Fruit fly (Drosophila melanogaster) whole organism, embryonic: ENCODE results near the gene CG31406.
A peak's percentile ranks its signal among the peaks of the same experiment; 100 is the strongest.

Experiments used
- Atf6 ChIP-seq: fragments of 200-800 bp; sonication (Bioruptor generic); IDR thresholded peaks from 2 replicates; pipeline ENCODE4 v1.3.6; 2022; ENCODE audit warnings: missing biosample characterization, missing genetic modification characterization
- CG10147 ChIP-seq: fragments of 200-800 bp; sonication (Bioruptor generic); optimal IDR thresholded peaks from 2 replicates; lab custom pipeline; 2019; ENCODE audit warnings: missing biosample characterization, mild to moderate bottlenecking, missing genetic modification characterization, moderate library complexity
- CG10209 ChIP-seq: fragments of 200-800 bp; sonication (Bioruptor generic); optimal IDR thresholded peaks from 3 replicates; lab custom pipeline; 2017; ENCODE audit warnings: missing biosample characterization, mild to moderate bottlenecking, missing genetic modification characterization, missing genetic modification reagents
- CG10462 ChIP-seq: fragments of 200-800 bp; sonication (Bioruptor generic); optimal IDR thresholded peaks from 2 replicates; lab custom pipeline; 2016; ENCODE audit warnings: missing biosample characterization, missing genetic modification characterization
- CG12769 ChIP-seq: fragments of 200-800 bp; sonication (Bioruptor generic); optimal IDR thresholded peaks from 2 replicates; lab custom pipeline; 2019; ENCODE audit warnings: missing biosample characterization, mild to moderate bottlenecking, missing genetic modification characterization, moderate library complexity
- CG13624 ChIP-seq: fragments of 200-800 bp; sonication (Bioruptor generic); optimal IDR thresholded peaks from 2 replicates; lab custom pipeline; 2016; ENCODE audit warnings: missing biosample characterization, missing genetic modification characterization
- CG14014 ChIP-seq: fragments of 200-800 bp; sonication (Bioruptor generic); IDR thresholded peaks from 2 replicates; pipeline ENCODE4 v1.3.6; 2022; ENCODE audit warnings: missing biosample characterization, missing genetic modification characterization
- CG15011 ChIP-seq: fragments of 200-800 bp; sonication (Bioruptor generic); optimal IDR thresholded peaks from 3 replicates; lab custom pipeline; 2018; ENCODE audit warnings: missing biosample characterization, mild to moderate bottlenecking, missing genetic modification characterization
- CG15269 ChIP-seq: fragments of 200-800 bp; sonication (Bioruptor generic); optimal IDR thresholded peaks from 2 replicates; lab custom pipeline; 2018; ENCODE audit warnings: missing biosample characterization, mild to moderate bottlenecking, missing genetic modification characterization, moderate library complexity
- CG1603 ChIP-seq: fragments of 200-800 bp; sonication (Bioruptor generic); optimal IDR thresholded peaks from 2 replicates; lab custom pipeline; 2019; ENCODE audit warnings: missing biosample characterization, mild to moderate bottlenecking, missing genetic modification characterization, moderate library complexity
- CG1832 ChIP-seq: fragments of 200-800 bp; sonication (Bioruptor generic); optimal IDR thresholded peaks from 2 replicates; lab custom pipeline; 2017; ENCODE audit warnings: missing biosample characterization, mild to moderate bottlenecking, missing genetic modification characterization, inconsistent platforms
- CG18764 ChIP-seq: fragments of 200-800 bp; sonication (Bioruptor generic); optimal IDR thresholded peaks from 3 replicates; lab custom pipeline; 2016; ENCODE audit warnings: missing biosample characterization, missing genetic modification characterization
- CG2129 ChIP-seq: fragments of 200-800 bp; sonication (Bioruptor generic); IDR thresholded peaks from 2 replicates; pipeline ENCODE4 v1.3.6; 2022; ENCODE audit warnings: missing biosample characterization, missing genetic modification characterization; ENCODE audit not compliant: partially characterized antibody
- CG30431 ChIP-seq: fragments of 200-800 bp; sonication (Bioruptor generic); optimal IDR thresholded peaks from 2 replicates; lab custom pipeline; 2017; ENCODE audit warnings: missing biosample characterization, missing genetic modification characterization
- CG32772 ChIP-seq: fragments of 200-800 bp; sonication (Bioruptor generic); IDR thresholded peaks from 2 replicates; pipeline ENCODE4 v1.3.6; 2022; ENCODE audit warnings: missing biosample characterization, missing genetic modification characterization
- CG33557 ChIP-seq: fragments of 200-800 bp; sonication (Bioruptor generic); optimal IDR thresholded peaks from 2 replicates; lab custom pipeline; 2019; ENCODE audit warnings: missing biosample characterization, mild to moderate bottlenecking, missing genetic modification characterization, moderate library complexity
- CG3407 ChIP-seq: fragments of 200-800 bp; sonication (Bioruptor generic); optimal IDR thresholded peaks from 2 replicates; lab custom pipeline; 2018; ENCODE audit warnings: missing biosample characterization, mild to moderate bottlenecking, missing genetic modification characterization
- CG3847 ChIP-seq: fragments of 200-800 bp; sonication (Bioruptor generic); IDR thresholded peaks from 2 replicates; pipeline ENCODE4 v1.3.6; 2022; ENCODE audit warnings: missing biosample characterization, missing genetic modification characterization
- CG43689 ChIP-seq: fragments of 200-800 bp; sonication (Bioruptor generic); IDR thresholded peaks from 2 replicates; pipeline ENCODE4 v1.3.6; 2022; ENCODE audit warnings: missing biosample characterization, missing genetic modification characterization
- CG4854 ChIP-seq: fragments of 200-800 bp; sonication (Bioruptor generic); optimal IDR thresholded peaks from 2 replicates; lab custom pipeline; 2016; ENCODE audit warnings: missing biosample characterization, missing genetic modification characterization, inconsistent platforms
- CG6683 ChIP-seq: fragments of 200-800 bp; sonication (Bioruptor generic); optimal IDR thresholded peaks from 2 replicates; lab custom pipeline; 2017; ENCODE audit warnings: missing biosample characterization, mild to moderate bottlenecking, missing genetic modification characterization, missing genetic modification reagents
- CG7357 ChIP-seq: fragments of 200-800 bp; sonication (Bioruptor generic); IDR thresholded peaks from 3 replicates; pipeline ENCODE4 v1.3.6; 2022; ENCODE audit warnings: missing biosample characterization, missing genetic modification characterization
- CG8089 ChIP-seq: fragments of 200-800 bp; sonication (Bioruptor generic); optimal IDR thresholded peaks from 3 replicates; lab custom pipeline; 2016; ENCODE audit warnings: missing biosample characterization, missing genetic modification characterization
- CoRest ChIP-seq: fragments of 200-800 bp; sonication (Bioruptor generic); optimal IDR thresholded peaks from 3 replicates; lab custom pipeline; 2018; ENCODE audit warnings: missing biosample characterization, mild to moderate bottlenecking, missing genetic modification characterization, moderate library complexity
- Doc3 ChIP-seq: fragments of 200-800 bp; sonication (Bioruptor generic); IDR thresholded peaks from 3 replicates; pipeline ENCODE4 v1.3.6; 2022; ENCODE audit warnings: missing biosample characterization, missing genetic modification characterization; ENCODE audit not compliant: partially characterized antibody
- E2f2 ChIP-seq: fragments of 200-800 bp; sonication (Bioruptor generic); IDR thresholded peaks from 2 replicates; pipeline ENCODE4 v1.3.6; 2022; ENCODE audit warnings: missing biosample characterization, missing genetic modification characterization
- HLHmδ ChIP-seq: fragments of 200-800 bp; sonication (Bioruptor generic); optimal IDR thresholded peaks from 2 replicates; lab custom pipeline; 2018; ENCODE audit warnings: missing biosample characterization, mild to moderate bottlenecking, missing genetic modification characterization, moderate library complexity
- HmgZ ChIP-seq: fragments of 200-800 bp; sonication (Bioruptor generic); optimal IDR thresholded peaks from 2 replicates; lab custom pipeline; 2018; ENCODE audit warnings: missing biosample characterization, mild to moderate bottlenecking, missing genetic modification characterization
- Max ChIP-seq: fragments of 200-800 bp; sonication (Bioruptor generic); optimal IDR thresholded peaks from 2 replicates; lab custom pipeline; 2016; ENCODE audit warnings: missing biosample characterization, mild to moderate bottlenecking, missing genetic modification characterization
- Mes4 ChIP-seq: fragments of 200-800 bp; sonication (Bioruptor generic); optimal IDR thresholded peaks from 2 replicates; lab custom pipeline; 2016; ENCODE audit warnings: missing biosample characterization, missing genetic modification characterization
- NC2β ChIP-seq: fragments of 200-800 bp; sonication (Bioruptor generic); optimal IDR thresholded peaks from 2 replicates; lab custom pipeline; 2016; ENCODE audit warnings: missing biosample characterization, missing genetic modification characterization
- Optix ChIP-seq: fragments of 200-800 bp; sonication (Bioruptor generic); IDR thresholded peaks from 3 replicates; pipeline ENCODE4 v1.3.6; 2022; ENCODE audit warnings: missing biosample characterization, missing genetic modification characterization
- Rx ChIP-seq: fragments of 200-800 bp; sonication (Bioruptor generic); IDR thresholded peaks from 2 replicates; pipeline ENCODE4 v1.3.6; 2022; ENCODE audit warnings: missing biosample characterization, missing genetic modification characterization
- Sin3A ChIP-seq: fragments of >200 bp; optimal IDR thresholded peaks from 2 replicates; lab custom pipeline; 2018
- ab ChIP-seq: fragments of 200-800 bp; sonication (Bioruptor generic); optimal IDR thresholded peaks from 2 replicates; lab custom pipeline; 2016; ENCODE audit warnings: missing biosample characterization, missing genetic modification characterization
- bsh ChIP-seq, 2 experiments: fragments of 200-800 bp; sonication (Bioruptor generic); optimal IDR thresholded peaks; 2 replicates each; lab custom pipeline; 2017 to 2018; ENCODE audit warnings: mild to moderate bottlenecking in 2 of 2, missing biosample characterization in 2 of 2, missing genetic modification characterization in 2 of 2, moderate library complexity in 1 of 2
- cad ChIP-seq: fragments of >200 bp; optimal IDR thresholded peaks from 2 replicates; lab custom pipeline; 2017; ENCODE audit warnings: missing biosample characterization, missing genetic modification characterization
- da ChIP-seq: fragments of 200-800 bp; sonication (Bioruptor generic); optimal IDR thresholded peaks from 2 replicates; lab custom pipeline; 2016; ENCODE audit warnings: missing biosample characterization, missing genetic modification characterization
- fru ChIP-seq: fragments of >200 bp; optimal IDR thresholded peaks from 2 replicates; lab custom pipeline; 2017
- fu2 ChIP-seq: fragments of 200-800 bp; sonication (Bioruptor generic); optimal IDR thresholded peaks from 2 replicates; lab custom pipeline; 2016; ENCODE audit warnings: missing biosample characterization, missing genetic modification characterization
- gce ChIP-seq: fragments of 200-800 bp; sonication (Bioruptor generic); IDR thresholded peaks from 3 replicates; pipeline ENCODE4 v1.3.6; 2022; ENCODE audit warnings: missing biosample characterization, missing genetic modification characterization
- knrl ChIP-seq: fragments of 200-800 bp; sonication (Bioruptor generic); IDR thresholded peaks from 3 replicates; pipeline ENCODE4 v1.3.6; 2022; ENCODE audit warnings: missing biosample characterization, missing genetic modification characterization; ENCODE audit not compliant: partially characterized antibody
- lab ChIP-seq: fragments of 200-800 bp; sonication (Bioruptor generic); optimal IDR thresholded peaks from 3 replicates; lab custom pipeline; 2017; ENCODE audit warnings: missing biosample characterization, missing genetic modification characterization, mild to moderate bottlenecking, moderate library complexity, missing genetic modification reagents
- pzg ChIP-seq: fragments of 200-800 bp; sonication (Bioruptor generic); optimal IDR thresholded peaks from 3 replicates; lab custom pipeline; 2018; ENCODE audit warnings: missing biosample characterization, mild to moderate bottlenecking, missing genetic modification characterization, moderate library complexity
- sens ChIP-seq: fragments of 200-800 bp; sonication (Bioruptor generic); peaks from one replicate; lab custom pipeline; 2016; ENCODE audit warnings: missing biosample characterization, missing genetic modification characterization
- slbo ChIP-seq: fragments of 200-800 bp; sonication (Bioruptor generic); IDR thresholded peaks from 2 replicates; pipeline ENCODE4 v1.3.6; 2022; ENCODE audit warnings: missing biosample characterization, missing genetic modification characterization
- wek ChIP-seq: fragments of 200-800 bp; sonication (Bioruptor generic); optimal IDR thresholded peaks from 3 replicates; lab custom pipeline; 2018; ENCODE audit warnings: missing biosample characterization, mild to moderate bottlenecking, missing genetic modification characterization, moderate library complexity
- wor ChIP-seq: fragments of 200-800 bp; sonication (Bioruptor generic); IDR thresholded peaks from 2 replicates; pipeline ENCODE4 v1.3.6; 2022; ENCODE audit warnings: missing biosample characterization, missing genetic modification characterization
- zen ChIP-seq: fragments of 200-800 bp; sonication (Bioruptor generic); optimal IDR thresholded peaks from 3 replicates; lab custom pipeline; 2018; ENCODE audit warnings: missing biosample characterization, mild to moderate bottlenecking, missing genetic modification characterization, moderate library complexity
- zen2 ChIP-seq: fragments of 200-800 bp; sonication (Bioruptor generic); IDR thresholded peaks from 3 replicates; pipeline ENCODE4 v1.3.6; 2022; ENCODE audit warnings: missing biosample characterization, missing genetic modification characterization; ENCODE audit not compliant: partially characterized antibody

The CG31406 gene

dm6 chr3R:10388128-10389026, 39.8 kb downstream of the CG31406 start, which contains the start of gene cwo (continued):
- peak; percentile 88 for TF ChIP-seq sens (GFP tag; lab: Kevin White, UChicago)
- TF ChIP-seq CG4854 (GFP tag; lab: Kevin White, UChicago), result no peak
- no peak for TF ChIP-seq E2f2 (GFP tag; lab: Robert Waterston, UW)
- peak; percentile 14 for TF ChIP-seq CG13624 (GFP tag; lab: Kevin White, UChicago)
- no peak for TF ChIP-seq CG6683 (GFP tag; lab: Kevin White, UChicago)
- TF ChIP-seq CG10462 (GFP tag; lab: Kevin White, UChicago), result no peak
- TF ChIP-seq CG14014 (GFP tag; lab: Robert Waterston, UW), result no peak
- TF ChIP-seq lab (GFP tag; lab: Kevin White, UChicago), result peak; percentile 46
- peak; percentile 82 for TF ChIP-seq CG12769 (tag; lab: Kevin White, UChicago)
- TF ChIP-seq wor (GFP tag; lab: Robert Waterston, UW), result no peak
- no peak for TF ChIP-seq CG43689 (GFP tag; lab: Robert Waterston, UW)
- no peak for TF ChIP-seq knrl
- peak; percentile 43 for TF ChIP-seq CG1603 (tag; lab: Kevin White, UChicago)
- TF ChIP-seq CG30431, result no peak
- TF ChIP-seq CG10147 (GFP tag; lab: Kevin White, UChicago), result no peak
- TF ChIP-seq CG15269, result no peak
- no peak for TF ChIP-seq Max
- TF ChIP-seq CoRest (tag; lab: Kevin White, UChicago), result no peak
- no peak for TF ChIP-seq HmgZ (tag; lab: Kevin White, UChicago)
- no peak for TF ChIP-seq CG18764 (GFP tag; lab: Kevin White, UChicago)
- no peak for TF ChIP-seq fu2 (GFP tag; lab: Kevin White, UChicago)
- no peak for TF ChIP-seq zen2
- TF ChIP-seq wek (GFP tag; lab: Kevin White, UChicago), result peak; percentile 56
- TF ChIP-seq slbo (GFP tag; lab: Robert Waterston, UW), result no peak
- no peak for TF ChIP-seq gce (GFP tag; lab: Robert Waterston, UW)
- TF ChIP-seq da (GFP tag; lab: Kevin White, UChicago), result peak; percentile 13
- TF ChIP-seq CG10209, result peak; percentile 13
- no peak for TF ChIP-seq pzg
- no peak for TF ChIP-seq Rx
- TF ChIP-seq CG7357 (GFP tag; lab: Robert Waterston, UW), result no peak
- TF ChIP-seq CG15011, result peak; percentile 17
- no peak for TF ChIP-seq ab
- peak; percentile 39 for TF ChIP-seq CG33557 (GFP tag; lab: Kevin White, UChicago)
- TF ChIP-seq CG1832 (GFP tag; lab: Kevin White, UChicago), result no peak
- no peak for TF ChIP-seq Optix
- no peak for TF ChIP-seq fru (lab: Kevin White, UChicago)
- no peak for TF ChIP-seq Atf6 (GFP tag; lab: Robert Waterston, UW)
- no peak for TF ChIP-seq CG2129 (GFP tag; lab: Robert Waterston, UW)
- TF ChIP-seq CG8089 (GFP tag; lab: Kevin White, UChicago), result no peak
- TF ChIP-seq HLHmδ, result peak; percentile 78
- peak in 1 of 2 experiments; percentile 53 for TF ChIP-seq bsh (GFP tag; optimal IDR thresholded peaks at IDR 0.05; lab: Kevin White, UChicago)
- TF ChIP-seq CG3847 (GFP tag; lab: Robert Waterston, UW), result no peak
- TF ChIP-seq Sin3A (lab: Kevin White, UChicago), result no peak
- TF ChIP-seq Doc3 (GFP tag; lab: Robert Waterston, UW), result no peak
- TF ChIP-seq CG32772, result no peak
- no peak for TF ChIP-seq Mes4 (GFP tag; lab: Kevin White, UChicago)
- no peak for TF ChIP-seq zen (tag; lab: Kevin White, UChicago)
- no peak for TF ChIP-seq NC2β (GFP tag; lab: Kevin White, UChicago)
- TF ChIP-seq cad, result no peak
- peak; percentile 62 for TF ChIP-seq CG3407 (GFP tag; lab: Kevin White, UChicago)
